Worm (Caenorhabditis elegans) whole organism, young adult: ENCODE measurements around the gene F26G1.3.

Experiments used
- cebp-1 ChIP-seq, 2 experiments: fragments of 200-800 bp in 1 of 2; sonication (Bioruptor generic) in 1 of 2; sonication (generic microtip) in 1 of 2; IDR thresholded peaks in 1 of 2; optimal IDR thresholded peaks in 1 of 2; 2 replicates each; pipeline versions ENCODE4 v1.3.6 to Lab custom; 2017 to 2022; ENCODE audit warnings: missing compliant biosample characterization in 2 of 2, missing genetic modification characterization in 2 of 2, mild to moderate bottlenecking in 1 of 2, missing genetic modification reagents in 1 of 2, moderate library complexity in 1 of 2
- ceh-58 ChIP-seq: fragments of 200-800 bp; sonication (Bioruptor generic); IDR thresholded peaks from 2 replicates; pipeline ENCODE4 v1.3.6; 2022; ENCODE audit warnings: missing genetic modification characterization, missing compliant biosample characterization
- ceh-91 ChIP-seq: fragments of 200-800 bp; sonication (Bioruptor generic); IDR thresholded peaks from 2 replicates; pipeline ENCODE4 v1.3.6; 2022; ENCODE audit warnings: missing genetic modification reagents, missing genetic modification characterization, missing compliant biosample characterization
- dox-1 ChIP-seq: fragments of 200-800 bp; sonication (Bioruptor generic); IDR thresholded peaks from 2 replicates; pipeline ENCODE4 v1.3.6; 2022; ENCODE audit warnings: missing genetic modification reagents, missing genetic modification characterization, missing compliant biosample characterization
- lag-1 ChIP-seq: fragments of 200-800 bp; sonication (Bioruptor generic); IDR thresholded peaks from 2 replicates; pipeline ENCODE4 v1.3.6; 2022; ENCODE audit warnings: missing genetic modification reagents, missing genetic modification characterization, missing compliant biosample characterization
- lin-35 ChIP-seq, 3 experiments: fragments of 150-350 bp in 2 of 3; sonication (generic microtip) in 1 of 3; optimal IDR thresholded peaks; 2 replicates each; lab custom pipeline; 2014 to 2018; ENCODE audit warnings: missing biosample characterization in 3 of 3, missing genetic modification characterization in 3 of 3, missing genetic modification reagents in 3 of 3
- madf-8 ChIP-seq: fragments of 200-800 bp; sonication (Bioruptor generic); conservative IDR thresholded peaks from 2 replicates; pipeline ENCODE4 v1.3.6; 2022; ENCODE audit warnings: missing genetic modification reagents, missing genetic modification characterization, missing compliant biosample characterization

DNA sequence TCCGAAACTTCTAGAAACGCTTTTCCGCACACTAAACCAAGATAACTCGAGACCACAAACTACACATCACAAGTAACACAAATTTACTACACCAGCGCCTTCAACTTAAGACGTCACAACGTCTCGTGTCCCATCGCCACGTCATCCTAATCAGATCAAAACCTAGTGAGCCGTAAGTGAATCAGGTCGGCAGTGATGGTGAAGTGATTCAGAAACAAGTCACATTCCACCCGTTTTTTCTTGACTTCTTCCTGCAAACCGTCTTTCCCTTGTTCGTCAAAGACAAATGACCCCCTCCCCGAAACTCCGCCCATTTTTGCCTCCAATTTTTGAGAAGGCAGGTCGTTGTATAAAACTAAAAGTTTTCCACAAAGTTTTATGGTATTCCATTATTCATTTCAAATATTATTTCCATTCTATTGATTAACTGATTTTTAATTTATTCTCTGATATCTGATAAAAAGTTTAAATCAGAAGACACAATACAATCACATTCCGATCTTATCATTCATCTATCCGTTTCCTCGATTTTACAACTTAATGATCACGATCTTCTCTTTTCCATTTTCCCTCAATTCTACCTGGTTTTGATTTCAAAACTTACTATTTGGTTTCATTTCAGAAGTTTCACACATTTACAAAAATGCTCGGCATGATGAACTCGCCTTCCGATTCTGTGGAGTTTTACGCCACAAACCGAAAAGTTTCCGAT lies 4.2 kb downstream of the F26G1.3 start, which contains the start of gene F26G1.2:
- TF ChIP-seq cebp-1 (GFP tag; IDR thresholded peaks at IDR 0.05; lab: Robert Waterston, UW) (no peak), cebp-1 (tag; optimal IDR thresholded peaks at IDR 0.05; lab: Kevin White, UChicago) (no peak), dox-1 (GFP tag; lab: Robert Waterston, UW) (no peak), lin-35 (GFP tag; optimal IDR thresholded peaks at IDR 0.05; lab: Kevin White, UChicago) (no peak), lag-1 (no peak), madf-8 (GFP tag; lab: Robert Waterston, UW) (no peak), ceh-58 (GFP tag; lab: Robert Waterston, UW) (no peak), ceh-91 (GFP tag; lab: Robert Waterston, UW) (no peak)
